Worm (Caenorhabditis elegans) whole organism, midembryonic: ENCODE results near the gene abi-1.

Source experiments
- flt-1 ChIP-seq: fragments of 200-800 bp; sonication (Bioruptor generic); IDR thresholded peaks from 2 replicates; pipeline ENCODE4 v1.3.6; 2022; ENCODE audit warnings: missing genetic modification characterization, missing compliant biosample characterization
- klf-2 ChIP-seq: fragments of 200-800 bp; sonication (Bioruptor generic); conservative IDR thresholded peaks from 2 replicates; pipeline ENCODE4 v1.3.6; 2022; ENCODE audit warnings: missing genetic modification reagents, missing genetic modification characterization, missing compliant biosample characterization
- med-1 ChIP-seq: sonication (generic microtip); optimal IDR thresholded peaks from 2 replicates; lab custom pipeline; 2017; ENCODE audit warnings: missing genetic modification characterization, mild to moderate bottlenecking, missing compliant biosample characterization, antibody characterized with exemption, missing genetic modification reagents; ENCODE audit not compliant: insufficient read depth
- ref-1 ChIP-seq: fragments of 200-800 bp; sonication (Bioruptor generic); conservative IDR thresholded peaks from 2 replicates; pipeline ENCODE4 v1.3.6; 2022; ENCODE audit warnings: missing genetic modification reagents, missing genetic modification characterization, missing compliant biosample characterization

DNA sequence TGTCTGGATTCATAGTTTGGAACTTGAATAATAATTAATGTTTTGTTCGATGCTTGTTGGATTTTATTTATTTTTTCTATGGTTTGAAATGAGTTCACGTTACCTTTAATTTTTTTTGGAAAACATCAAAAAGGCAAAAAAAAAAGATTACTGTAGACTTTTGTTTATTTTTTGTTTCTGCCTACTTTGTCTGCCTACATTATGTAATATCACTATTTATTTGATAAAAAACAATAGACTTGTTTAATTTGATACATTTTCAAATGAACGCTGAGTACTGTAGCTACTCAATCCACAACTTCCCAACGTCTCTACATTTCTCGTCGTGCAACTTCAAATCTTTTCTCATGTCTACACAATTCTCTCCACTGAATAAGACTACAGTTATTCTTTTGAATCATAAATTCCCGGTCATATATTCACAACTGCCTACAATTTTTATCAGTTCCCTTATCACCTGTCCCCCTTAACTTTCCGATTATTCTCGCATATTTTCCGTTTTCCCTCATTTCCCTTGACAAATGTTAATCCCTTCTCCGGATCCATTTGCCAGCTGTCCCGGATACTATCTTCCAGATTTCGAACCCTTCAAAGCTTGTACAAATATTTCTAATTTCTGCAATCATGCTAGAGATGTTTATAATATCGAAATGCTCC is 38.6 kb upstream of the abi-1 start, which contains the start of the genes B0244.9 and B0244.7:
- TF ChIP-seq ref-1 (GFP tag; lab: Robert Waterston, UW) (no peak), klf-2 (no peak), flt-1 (no peak), med-1 (GFP tag; lab: Kevin White, UChicago) (no peak)
